Fruit fly (Drosophila melanogaster): Measurements from ENCODE around the gene COX7A.

dm6 chr3R:8329628-8330027, 11.2 kb downstream of the COX7A start:
- TF ChIP-seq fd3F (GFP tag; optimal IDR thresholded peaks at IDR 0.05), result no peak
- no peak for TF ChIP-seq ro (GFP tag; IDR thresholded peaks at IDR 0.05)
- no peak for TF ChIP-seq Six4 (GFP tag; optimal IDR thresholded peaks at IDR 0.05)
- no peak for TF ChIP-seq Oli (tag; optimal IDR thresholded peaks at IDR 0.05)
- TF ChIP-seq sens-2 (GFP tag; IDR thresholded peaks at IDR 0.05), result no peak
- no peak for TF ChIP-seq Ets97D (GFP tag; optimal IDR thresholded peaks at IDR 0.05)
- TF ChIP-seq CG18262 (tag; optimal IDR thresholded peaks at IDR 0.05), result no peak
- no peak for TF ChIP-seq sens (GFP tag)
- TF ChIP-seq Chrac-16 (GFP tag; optimal IDR thresholded peaks at IDR 0.05), result no peak
- TF ChIP-seq Antp (GFP tag; optimal IDR thresholded peaks at IDR 0.05), result no peak
